Fruit fly (Drosophila melanogaster) whole organism, embryonic: ENCODE measurements around the gene ecd.

Source experiments
- CG11723 ChIP-seq: fragments of 200-800 bp; sonication (Bioruptor generic); optimal IDR thresholded peaks from 2 replicates; lab custom pipeline; 2017; ENCODE audit warnings: missing biosample characterization, mild to moderate bottlenecking, missing genetic modification characterization
- CG12299 ChIP-seq: fragments of 200-800 bp; sonication (Bioruptor generic); optimal IDR thresholded peaks from 2 replicates; lab custom pipeline; 2018; ENCODE audit warnings: missing biosample characterization, mild to moderate bottlenecking, missing genetic modification characterization
- CG13424 ChIP-seq: fragments of 200-800 bp; sonication (Bioruptor generic); optimal IDR thresholded peaks from 2 replicates; lab custom pipeline; 2019; ENCODE audit warnings: missing biosample characterization, mild to moderate bottlenecking, missing genetic modification characterization, moderate library complexity
- CG14050 ChIP-seq: fragments of 200-800 bp; sonication (Bioruptor generic); IDR thresholded peaks from 3 replicates; pipeline ENCODE4 v1.3.6; 2022; ENCODE audit warnings: missing biosample characterization, missing genetic modification characterization
- CG1603 ChIP-seq: fragments of 200-800 bp; sonication (Bioruptor generic); optimal IDR thresholded peaks from 2 replicates; lab custom pipeline; 2019; ENCODE audit warnings: missing biosample characterization, mild to moderate bottlenecking, missing genetic modification characterization, moderate library complexity
- CG17568 ChIP-seq: fragments of 200-800 bp; sonication (Bioruptor generic); optimal IDR thresholded peaks from 2 replicates; lab custom pipeline; 2018; ENCODE audit warnings: missing biosample characterization, mild to moderate bottlenecking, missing genetic modification characterization, moderate library complexity
- CG2129 ChIP-seq: fragments of 200-800 bp; sonication (Bioruptor generic); IDR thresholded peaks from 2 replicates; pipeline ENCODE4 v1.3.6; 2022; ENCODE audit warnings: missing biosample characterization, missing genetic modification characterization; ENCODE audit not compliant: partially characterized antibody
- CG2712 ChIP-seq: fragments of 200-800 bp; optimal IDR thresholded peaks from 3 replicates; lab custom pipeline; 2019; ENCODE audit warnings: missing biosample characterization, mild to moderate bottlenecking, missing genetic modification characterization, moderate library complexity
- CG32767 ChIP-seq: fragments of 200-800 bp; sonication (Bioruptor generic); IDR thresholded peaks from 2 replicates; pipeline ENCODE4 v1.3.6; 2022; ENCODE audit warnings: missing biosample characterization, missing genetic modification characterization
- CG34422 ChIP-seq: fragments of 200-800 bp; sonication (Bioruptor generic); IDR thresholded peaks from 3 replicates; pipeline ENCODE4 v1.3.6; 2022; ENCODE audit warnings: missing biosample characterization, missing genetic modification characterization
- CG4282 ChIP-seq: fragments of 200-800 bp; sonication (Bioruptor generic); optimal IDR thresholded peaks from 2 replicates; lab custom pipeline; 2016; ENCODE audit warnings: missing biosample characterization, missing genetic modification characterization
- CG4328 ChIP-seq: fragments of 200-800 bp; sonication (Bioruptor generic); optimal IDR thresholded peaks from 3 replicates; lab custom pipeline; 2017; ENCODE audit warnings: missing biosample characterization, missing genetic modification reagents, missing genetic modification characterization
- CG43689 ChIP-seq: fragments of 200-800 bp; sonication (Bioruptor generic); IDR thresholded peaks from 2 replicates; pipeline ENCODE4 v1.3.6; 2022; ENCODE audit warnings: missing biosample characterization, missing genetic modification characterization
- CG6654 ChIP-seq: fragments of 200-800 bp; sonication (Bioruptor generic); optimal IDR thresholded peaks from 2 replicates; lab custom pipeline; 2017; ENCODE audit warnings: missing biosample characterization, mild to moderate bottlenecking, missing genetic modification characterization
- CG7556 ChIP-seq: fragments of 200-800 bp; sonication (Bioruptor generic); optimal IDR thresholded peaks from 2 replicates; lab custom pipeline; 2017; ENCODE audit warnings: missing biosample characterization, mild to moderate bottlenecking, missing genetic modification characterization
- CG7928 ChIP-seq: fragments of 200-800 bp; sonication (Bioruptor generic); optimal IDR thresholded peaks from 2 replicates; lab custom pipeline; 2017; ENCODE audit warnings: missing biosample characterization, mild to moderate bottlenecking, missing genetic modification characterization
- CG8388 ChIP-seq: fragments of 200-800 bp; sonication (Bioruptor generic); optimal IDR thresholded peaks from 2 replicates; lab custom pipeline; 2019; ENCODE audit warnings: missing biosample characterization, mild to moderate bottlenecking, missing genetic modification characterization, moderate library complexity
- D19A ChIP-seq: fragments of 200-800 bp; optimal IDR thresholded peaks from 3 replicates; lab custom pipeline; 2019; ENCODE audit warnings: missing biosample characterization, mild to moderate bottlenecking, missing genetic modification characterization, moderate library complexity
- E2f2 ChIP-seq: fragments of 200-800 bp; sonication (Bioruptor generic); IDR thresholded peaks from 2 replicates; pipeline ENCODE4 v1.3.6; 2022; ENCODE audit warnings: missing biosample characterization, missing genetic modification characterization
- Ets97D ChIP-seq: fragments of 200-800 bp; sonication (Bioruptor generic); optimal IDR thresholded peaks from 3 replicates; lab custom pipeline; 2016; ENCODE audit warnings: missing biosample characterization, missing genetic modification characterization
- Hmr ChIP-seq: fragments of 200-800 bp; sonication (Bioruptor generic); optimal IDR thresholded peaks from 3 replicates; lab custom pipeline; 2017; ENCODE audit warnings: mild to moderate bottlenecking, missing biosample characterization, missing genetic modification reagents, missing genetic modification characterization
- Lhr ChIP-seq: fragments of 200-800 bp; sonication (Bioruptor generic); optimal IDR thresholded peaks from 3 replicates; lab custom pipeline; 2017; ENCODE audit warnings: mild to moderate bottlenecking, missing biosample characterization, missing genetic modification reagents, missing genetic modification characterization
- Mad ChIP-seq: fragments of 200-800 bp; sonication (Bioruptor generic); optimal IDR thresholded peaks from 2 replicates; lab custom pipeline; 2016; ENCODE audit warnings: missing biosample characterization, missing genetic modification characterization
- Myb ChIP-seq: fragments of 200-800 bp; sonication (Bioruptor generic); optimal IDR thresholded peaks from 2 replicates; lab custom pipeline; 2016; ENCODE audit warnings: missing biosample characterization, missing genetic modification characterization
- NC2α ChIP-seq: fragments of 200-800 bp; sonication (Bioruptor generic); optimal IDR thresholded peaks from 2 replicates; lab custom pipeline; 2016; ENCODE audit warnings: missing biosample characterization, missing genetic modification characterization
- NFAT ChIP-seq: fragments of 200-800 bp; sonication (Bioruptor generic); IDR thresholded peaks from 2 replicates; pipeline ENCODE4 v1.3.6; 2022; ENCODE audit warnings: missing biosample characterization, missing genetic modification characterization
- Nf-YA ChIP-seq: fragments of 200-800 bp; sonication (Bioruptor generic); IDR thresholded peaks from 2 replicates; pipeline ENCODE4 v1.3.6; 2022; ENCODE audit warnings: missing biosample characterization, missing genetic modification characterization
- Ptx1 ChIP-seq: fragments of 200-800 bp; sonication (Bioruptor generic); IDR thresholded peaks from 2 replicates; pipeline ENCODE4 v1.3.6; 2022; ENCODE audit warnings: missing biosample characterization, missing genetic modification characterization
- Rfx ChIP-seq: fragments of 200-800 bp; sonication (Bioruptor generic); IDR thresholded peaks from 2 replicates; pipeline ENCODE4 v1.3.6; 2022; ENCODE audit warnings: missing biosample characterization, missing genetic modification characterization
- Sin3A ChIP-seq: fragments of >200 bp; optimal IDR thresholded peaks from 2 replicates; lab custom pipeline; 2018
- TFAM ChIP-seq: fragments of 200-800 bp; sonication (Bioruptor generic); optimal IDR thresholded peaks from 2 replicates; lab custom pipeline; 2017; ENCODE audit warnings: missing biosample characterization, missing genetic modification characterization, inconsistent platforms
- YL-1 ChIP-seq: fragments of 200-800 bp; sonication (Bioruptor generic); optimal IDR thresholded peaks from 3 replicates; lab custom pipeline; 2017; ENCODE audit warnings: missing biosample characterization, mild to moderate bottlenecking, missing genetic modification characterization
- ac ChIP-seq: fragments of 200-800 bp; sonication (Bioruptor generic); optimal IDR thresholded peaks from 3 replicates; lab custom pipeline; 2017; ENCODE audit warnings: missing biosample characterization, mild to moderate bottlenecking, missing genetic modification characterization
- ara ChIP-seq: fragments of 200-800 bp; sonication (Bioruptor generic); IDR thresholded peaks from 2 replicates; pipeline ENCODE4 v1.3.6; 2022; ENCODE audit warnings: missing biosample characterization, missing genetic modification characterization
- bowl ChIP-seq: fragments of 200-800 bp; sonication (Bioruptor generic); IDR thresholded peaks from 2 replicates; pipeline ENCODE4 v1.3.6; 2022; ENCODE audit warnings: missing biosample characterization, missing genetic modification characterization
- ci ChIP-seq: fragments of 200-800 bp; sonication (Bioruptor generic); IDR thresholded peaks from 3 replicates; pipeline ENCODE4 v1.3.6; 2022; ENCODE audit warnings: missing biosample characterization, missing genetic modification characterization
- dmrt99B ChIP-seq: fragments of 200-800 bp; sonication (Bioruptor generic); optimal IDR thresholded peaks from 2 replicates; lab custom pipeline; 2018; ENCODE audit warnings: missing biosample characterization, mild to moderate bottlenecking, missing genetic modification characterization, moderate library complexity
- dpn ChIP-seq, 2 experiments: fragments of 200-800 bp; sonication (Bioruptor generic); optimal IDR thresholded peaks; 3 replicates each; lab custom pipeline; 2016; ENCODE audit warnings: missing biosample characterization in 2 of 2, missing genetic modification characterization in 2 of 2
- dysf ChIP-seq: fragments of 200-800 bp; sonication (Bioruptor generic); IDR thresholded peaks from 3 replicates; pipeline ENCODE4 v1.3.6; 2022; ENCODE audit warnings: missing biosample characterization, missing genetic modification characterization
- gt ChIP-seq: fragments of 200-800 bp; sonication (Bioruptor generic); IDR thresholded peaks from 2 replicates; pipeline ENCODE4 v1.3.6; 2022; ENCODE audit warnings: missing biosample characterization, missing genetic modification characterization
- h ChIP-seq: fragments of >200 bp; optimal IDR thresholded peaks from 2 replicates; lab custom pipeline; 2017
- hkb ChIP-seq, 2 experiments: fragments of 200-800 bp in 1 of 2; fragments of >200 bp in 1 of 2; sonication (Bioruptor generic) in 1 of 2; IDR thresholded peaks in 1 of 2; optimal IDR thresholded peaks in 1 of 2; 2 replicates each; pipeline versions ENCODE4 v1.3.6 to Lab custom; 2017 to 2022; ENCODE audit warnings: missing biosample characterization in 1 of 2, missing genetic modification characterization in 1 of 2
- inv ChIP-seq: fragments of 200-800 bp; sonication (Bioruptor generic); IDR thresholded peaks from 2 replicates; pipeline ENCODE4 v1.3.6; 2022; ENCODE audit warnings: missing biosample characterization, missing genetic modification characterization; ENCODE audit not compliant: partially characterized antibody
- lilli ChIP-seq: fragments of 200-800 bp; sonication (Bioruptor generic); optimal IDR thresholded peaks from 3 replicates; lab custom pipeline; 2016; ENCODE audit warnings: missing biosample characterization, missing genetic modification characterization
- lmd ChIP-seq: fragments of 200-800 bp; sonication (Bioruptor generic); IDR thresholded peaks from 2 replicates; pipeline ENCODE4 v1.3.6; 2022; ENCODE audit warnings: missing biosample characterization, missing genetic modification characterization
- mld ChIP-seq: fragments of 200-800 bp; sonication (Bioruptor generic); IDR thresholded peaks from 3 replicates; pipeline ENCODE4 v1.3.6; 2022; ENCODE audit warnings: missing biosample characterization, missing genetic modification characterization; ENCODE audit not compliant: partially characterized antibody
- onecut ChIP-seq: fragments of 200-800 bp; sonication (Bioruptor generic); IDR thresholded peaks from 2 replicates; pipeline ENCODE4 v1.3.6; 2022; ENCODE audit warnings: missing biosample characterization, missing genetic modification characterization
- pzg ChIP-seq: fragments of 200-800 bp; sonication (Bioruptor generic); optimal IDR thresholded peaks from 3 replicates; lab custom pipeline; 2018; ENCODE audit warnings: missing biosample characterization, mild to moderate bottlenecking, missing genetic modification characterization, moderate library complexity
- salm ChIP-seq: fragments of 200-800 bp; sonication (Bioruptor generic); optimal IDR thresholded peaks from 2 replicates; lab custom pipeline; 2018; ENCODE audit warnings: missing biosample characterization, mild to moderate bottlenecking, missing genetic modification characterization
- sens ChIP-seq: fragments of 200-800 bp; sonication (Bioruptor generic); peaks from one replicate; lab custom pipeline; 2016; ENCODE audit warnings: missing biosample characterization, missing genetic modification characterization
- stwl ChIP-seq: fragments of 200-800 bp; sonication (Bioruptor generic); optimal IDR thresholded peaks from 3 replicates; lab custom pipeline; 2018; ENCODE audit warnings: missing biosample characterization, mild to moderate bottlenecking, missing genetic modification characterization, moderate library complexity
- zen ChIP-seq: fragments of 200-800 bp; sonication (Bioruptor generic); optimal IDR thresholded peaks from 3 replicates; lab custom pipeline; 2018; ENCODE audit warnings: missing biosample characterization, mild to moderate bottlenecking, missing genetic modification characterization, moderate library complexity

Gene ecd

DNA sequence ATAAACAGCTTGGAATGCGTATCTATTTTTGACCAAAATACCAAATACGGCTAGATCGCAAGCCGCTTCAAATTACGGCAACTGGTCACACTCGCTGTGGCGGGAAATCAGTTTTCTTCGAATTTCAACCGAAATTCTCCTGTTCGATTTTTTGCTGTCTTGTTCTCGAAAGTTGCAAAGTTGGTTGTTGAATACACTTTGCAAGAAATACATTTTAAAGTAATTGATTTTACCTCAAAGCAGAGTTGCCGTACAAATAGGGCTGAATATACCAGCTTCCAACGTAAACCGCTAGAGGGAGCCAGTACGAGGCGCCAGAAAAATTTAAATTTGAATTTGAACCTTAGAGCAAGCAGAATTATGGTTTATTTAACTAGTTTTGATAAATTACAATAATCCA is 28.6 kb downstream of the ecd start, which contains the start of gene CG9018 (continued):
- TF ChIP-seq CG7556 (GFP tag; lab: Kevin White, UChicago), result no peak
- no peak for TF ChIP-seq ac (GFP tag; lab: Kevin White, UChicago)
- no peak for TF ChIP-seq lmd (GFP tag; lab: Robert Waterston, UW)
- TF ChIP-seq mld (GFP tag; lab: Robert Waterston, UW), result no peak
- TF ChIP-seq onecut (GFP tag; lab: Robert Waterston, UW), result no peak
- TF ChIP-seq zen (tag; lab: Kevin White, UChicago), result peak; percentile 20
- TF ChIP-seq YL-1 (GFP tag; lab: Kevin White, UChicago), result no peak
- TF ChIP-seq Rfx (GFP tag; lab: Robert Waterston, UW), result no peak
- TF ChIP-seq Lhr (GFP tag; lab: Kevin White, UChicago), result peak; percentile 79
- no peak for TF ChIP-seq NFAT (GFP tag; lab: Robert Waterston, UW)
- no peak for TF ChIP-seq Nf-YA (GFP tag; lab: Robert Waterston, UW)
- TF ChIP-seq bowl (GFP tag; lab: Robert Waterston, UW), result no peak
- no peak for TF ChIP-seq CG17568 (GFP tag; lab: Kevin White, UChicago)
- TF ChIP-seq ara (GFP tag; lab: Robert Waterston, UW), result no peak
- no peak for TF ChIP-seq CG12299
- TF ChIP-seq CG4282 (GFP tag; lab: Kevin White, UChicago), result no peak
- TF ChIP-seq CG14050 (GFP tag; lab: Robert Waterston, UW), result no peak
- TF ChIP-seq stwl (tag; lab: Kevin White, UChicago), result peak; percentile 61
- no peak for TF ChIP-seq lilli (GFP tag; lab: Kevin White, UChicago)
- no peak for TF ChIP-seq NC2α
- no peak for TF ChIP-seq D19A
- no peak for TF ChIP-seq CG2129 (GFP tag; lab: Robert Waterston, UW)
- no peak for TF ChIP-seq CG13424 (tag; lab: Kevin White, UChicago)
- TF ChIP-seq dmrt99B (tag; lab: Kevin White, UChicago), result no peak
- no peak for TF ChIP-seq dysf (GFP tag; lab: Robert Waterston, UW)
- TF ChIP-seq CG1603 (tag; lab: Kevin White, UChicago), result no peak
- TF ChIP-seq CG43689 (GFP tag; lab: Robert Waterston, UW), result no peak
- TF ChIP-seq CG7928, result peak; percentile 86
- no peak for TF ChIP-seq inv (GFP tag; lab: Robert Waterston, UW)
- TF ChIP-seq CG4328 (GFP tag; lab: Kevin White, UChicago), result no peak
- TF ChIP-seq CG8388 (GFP tag; lab: Kevin White, UChicago), result no peak
- no peak; the same call in 1 of the 2 replicates for TF ChIP-seq Ptx1 (GFP tag; lab: Robert Waterston, UW)
- TF ChIP-seq hkb (optimal IDR thresholded peaks at IDR 0.05; lab: Kevin White, UChicago), result peak; percentile 95
- no peak for TF ChIP-seq hkb (GFP tag; IDR thresholded peaks at IDR 0.05; lab: Robert Waterston, UW)
- TF ChIP-seq Myb (GFP tag; lab: Kevin White, UChicago), result peak; percentile 72
- TF ChIP-seq CG6654 (GFP tag; lab: Kevin White, UChicago), result no peak
- TF ChIP-seq CG2712 (tag; lab: Kevin White, UChicago), result no peak
- peak; percentile 79 for TF ChIP-seq pzg (GFP tag; lab: Kevin White, UChicago)
- TF ChIP-seq ci, result no peak
- peak; percentile 77 for TF ChIP-seq sens
- 0 out of 3 replicates have a peak, but pooled peaks have one; percentile 30 for TF ChIP-seq CG34422 (GFP tag; lab: Robert Waterston, UW)
- TF ChIP-seq salm, result no peak
- TF ChIP-seq E2f2 (GFP tag; lab: Robert Waterston, UW), result peak; percentile 99
- TF ChIP-seq h, result no peak
- TF ChIP-seq Sin3A (lab: Kevin White, UChicago), result peak; percentile 97
- peak in 1 of 2 experiments; percentile 29 for TF ChIP-seq dpn (GFP tag; optimal IDR thresholded peaks at IDR 0.05; lab: Kevin White, UChicago)
- no peak for TF ChIP-seq TFAM (GFP tag; lab: Kevin White, UChicago)
- TF ChIP-seq gt (GFP tag; lab: Robert Waterston, UW), result no peak
- peak; percentile 58 for TF ChIP-seq Ets97D (GFP tag; lab: Kevin White, UChicago)
- TF ChIP-seq Hmr (GFP tag; lab: Kevin White, UChicago), result peak; percentile 33
- TF ChIP-seq CG11723 (GFP tag; lab: Kevin White, UChicago), result no peak
- TF ChIP-seq Mad (GFP tag; lab: Kevin White, UChicago), result no peak
- TF ChIP-seq CG32767 (GFP tag; lab: Robert Waterston, UW), result no peak
